Fruit fly (Drosophila melanogaster) Kc167 (cell line): ENCODE results near the gene Cbp20.

Source experiments
- Myc ChIP-seq: fragments of >200 bp; optimal IDR thresholded peaks from 2 replicates; lab custom pipeline; 2017; ENCODE audit warnings: missing external identifiers
- Sin3A ChIP-seq: fragments of >200 bp; optimal IDR thresholded peaks from 2 replicates; lab custom pipeline; 2018; ENCODE audit warnings: missing external identifiers
- h ChIP-seq: fragments of >200 bp; optimal IDR thresholded peaks from 3 replicates; lab custom pipeline; 2018; ENCODE audit warnings: missing external identifiers
- insv ChIP-seq: fragments of >200 bp; optimal IDR thresholded peaks from 3 replicates; lab custom pipeline; 2018; ENCODE audit warnings: missing external identifiers
- psq ChIP-seq: fragments of >200 bp; optimal IDR thresholded peaks from 2 replicates; lab custom pipeline; 2017; ENCODE audit warnings: missing external identifiers
- ttk ChIP-seq: sonication (Bioruptor generic); optimal IDR thresholded peaks from 2 replicates; lab custom pipeline; 2017; ENCODE audit warnings: missing external identifiers

The Cbp20 gene

dm6 chr3R:18164052-18164722 is at the start of gene Cbp20, which contains the start of gene CG7218:
Gene Cbp20, plus strand, starts transcription at chr3R:18164661.
Gene CG7218, minus strand, starts transcription at chr3R:18164397.
- no peak for TF ChIP-seq psq (lab: Kevin White, UChicago)
- no peak for TF ChIP-seq Sin3A
- no peak for TF ChIP-seq h (lab: Kevin White, UChicago)

dm6 chr3R:18114834-18115233 is 49.6 kb upstream of the Cbp20 start:
- no peak for TF ChIP-seq Myc (lab: Kevin White, UChicago)
- no peak for TF ChIP-seq insv
- no peak for TF ChIP-seq psq (lab: Kevin White, UChicago)
- TF ChIP-seq h (lab: Kevin White, UChicago): no peak
- no peak for TF ChIP-seq Sin3A
- no peak for TF ChIP-seq ttk (lab: Kevin White, UChicago)

dm6 chr3R:18117525-18117924 is 46.9 kb upstream of the Cbp20 start:
- TF ChIP-seq psq (lab: Kevin White, UChicago) (no peak), Myc (lab: Kevin White, UChicago) (no peak), ttk (lab: Kevin White, UChicago) (no peak), h (lab: Kevin White, UChicago) (no peak), Sin3A (no peak), insv (no peak)

dm6 chr3R:18118239-18118638 is 46.2 kb upstream of the Cbp20 start:
- no peak for TF ChIP-seq ttk (lab: Kevin White, UChicago)
- TF ChIP-seq insv: no peak
- TF ChIP-seq Sin3A: no peak
- TF ChIP-seq h (lab: Kevin White, UChicago): no peak
- no peak for TF ChIP-seq psq (lab: Kevin White, UChicago)
- TF ChIP-seq Myc (lab: Kevin White, UChicago): no peak

- no peak for TF ChIP-seq h (lab: Kevin White, UChicago)
- TF ChIP-seq Sin3A: no peak
- TF ChIP-seq psq (lab: Kevin White, UChicago): no peak
- no peak for TF ChIP-seq ttk (lab: Kevin White, UChicago)
- TF ChIP-seq insv: no peak
- no peak for TF ChIP-seq Myc (lab: Kevin White, UChicago)
These were observed 45.8 kb upstream of the Cbp20 start for dm6 chr3R:18118695-18119094.

dm6 chr3R:18121385-18122151 is 42.9 kb upstream of the Cbp20 start:
- TF ChIP-seq ttk (lab: Kevin White, UChicago) (no peak), insv (no peak), Myc (lab: Kevin White, UChicago) (no peak)

- TF ChIP-seq Myc (lab: Kevin White, UChicago) (no peak), psq (lab: Kevin White, UChicago) (no peak), h (lab: Kevin White, UChicago) (no peak), Sin3A (no peak), ttk (lab: Kevin White, UChicago) (no peak), insv (no peak)
These were observed 39.3 kb upstream of the Cbp20 start for dm6 chr3R:18125023-18125630.

- TF ChIP-seq insv (no peak), Myc (lab: Kevin White, UChicago) (no peak), h (lab: Kevin White, UChicago) (no peak), Sin3A (no peak), ttk (lab: Kevin White, UChicago) (no peak), psq (lab: Kevin White, UChicago) (no peak)
These were observed 33.7 kb upstream of the Cbp20 start for dm6 chr3R:18130720-18131119.

dm6 chr3R:18144853-18145252 is 19.6 kb upstream of the Cbp20 start:
- TF ChIP-seq h (lab: Kevin White, UChicago): no peak
- TF ChIP-seq ttk (lab: Kevin White, UChicago): no peak
- TF ChIP-seq psq (lab: Kevin White, UChicago): no peak

dm6 chr3R:18146629-18147028 is 17.8 kb upstream of the Cbp20 start:
- TF ChIP-seq psq (lab: Kevin White, UChicago): no peak
- TF ChIP-seq h (lab: Kevin White, UChicago): no peak
- no peak for TF ChIP-seq ttk (lab: Kevin White, UChicago)
- TF ChIP-seq Sin3A: no peak

- TF ChIP-seq ttk (lab: Kevin White, UChicago): no peak
- TF ChIP-seq h (lab: Kevin White, UChicago): no peak
- no peak for TF ChIP-seq psq (lab: Kevin White, UChicago)
- TF ChIP-seq Myc (lab: Kevin White, UChicago): no peak
- no peak for TF ChIP-seq insv
- no peak for TF ChIP-seq Sin3A
These were observed 12.6 kb upstream of the Cbp20 start, which contains the start of gene CG14316 for dm6 chr3R:18151820-18152219. Gene CG14316, plus strand, starts transcription at chr3R:18152120.

- TF ChIP-seq Sin3A (no peak), insv (no peak), psq (lab: Kevin White, UChicago) (no peak), h (lab: Kevin White, UChicago) (no peak), ttk (lab: Kevin White, UChicago) (no peak), Myc (lab: Kevin White, UChicago) (no peak)
These were observed 10.8 kb upstream of the Cbp20 start for dm6 chr3R:18153698-18154097.
